Worm (Caenorhabditis elegans) whole organism, L1 larva: ENCODE data around the gene Y82E9BR.19.
A peak's percentile ranks its signal among the peaks of the same experiment; 100 is the strongest.

Source experiments
- C04F5.9 ChIP-seq: sonication (generic microtip); optimal IDR thresholded peaks from 2 replicates; lab custom pipeline; 2016; ENCODE audit warnings: missing genetic modification characterization, missing compliant biosample characterization
- C16A3.4 ChIP-seq: fragments of 150-350 bp; optimal IDR thresholded peaks from 2 replicates; lab custom pipeline; 2014; ENCODE audit warnings: missing biosample characterization, missing genetic modification characterization
- Y116A8C.19 ChIP-seq: sonication (generic microtip); optimal IDR thresholded peaks from 2 replicates; lab custom pipeline; 2016; ENCODE audit warnings: missing compliant biosample characterization, missing genetic modification characterization, borderline replicate concordance
- aha-1 ChIP-seq: fragments of 150-350 bp; optimal IDR thresholded peaks from 2 replicates; lab custom pipeline; 2014; ENCODE audit warnings: missing biosample characterization, missing genetic modification characterization
- alr-1 ChIP-seq: fragments of 200-800 bp; sonication (Bioruptor generic); optimal IDR thresholded peaks from 2 replicates; lab custom pipeline; 2018; ENCODE audit warnings: borderline replicate concordance, mild to moderate bottlenecking, missing genetic modification characterization, missing compliant biosample characterization
- ama-1 ChIP-seq: fragments of 150-350 bp; optimal IDR thresholded peaks from 2 replicates; lab custom pipeline; 2014
- ceh-82 ChIP-seq, 3 experiments: fragments of 150-350 bp in 1 of 3; sonication (generic microtip) in 2 of 3; optimal IDR thresholded peaks; 2 replicates each; lab custom pipeline; 2014 to 2017; ENCODE audit warnings: missing biosample characterization in 3 of 3, missing genetic modification characterization in 3 of 3
- ceh-90 ChIP-seq: sonication (generic microtip); optimal IDR thresholded peaks from 2 replicates; lab custom pipeline; 2016; ENCODE audit warnings: missing genetic modification characterization, missing compliant biosample characterization
- efl-1 ChIP-seq, 4 experiments: fragments of 150-350 bp; optimal IDR thresholded peaks in 3 of 4; peaks in 1 of 4; 1 replicate in 1 of 4; 2 replicates in 3 of 4; lab custom pipeline; 2014; ENCODE audit warnings: missing biosample characterization in 2 of 4, missing genetic modification characterization in 2 of 4, missing genetic modification reagents in 2 of 4
- egl-13 ChIP-seq: sonication (generic microtip); optimal IDR thresholded peaks from 2 replicates; lab custom pipeline; 2016; ENCODE audit warnings: missing genotype, missing genetic modification reagents, missing genetic modification characterization, missing compliant biosample characterization
- egl-27 ChIP-seq, 2 experiments: fragments of 150-350 bp in 1 of 2; sonication (generic microtip); optimal IDR thresholded peaks; 3 replicates each; lab custom pipeline; 2017 to 2018; ENCODE audit warnings: missing biosample characterization in 2 of 2, missing genetic modification characterization in 2 of 2, missing genetic modification reagents in 2 of 2
- fkh-4 ChIP-seq: sonication (generic microtip); optimal IDR thresholded peaks from 2 replicates; lab custom pipeline; 2016; ENCODE audit warnings: missing compliant biosample characterization, missing genetic modification characterization, borderline replicate concordance
- grh-1 ChIP-seq: fragments of 200-800 bp; sonication (Bioruptor generic); IDR thresholded peaks from 2 replicates; pipeline ENCODE4 v1.3.6; 2022; ENCODE audit warnings: missing genetic modification reagents, missing genetic modification characterization, missing compliant biosample characterization
- hpl-2 ChIP-seq: fragments of 150-350 bp; optimal IDR thresholded peaks from 2 replicates; lab custom pipeline; 2014; ENCODE audit warnings: missing biosample characterization, missing genetic modification reagents, missing genetic modification characterization
- lin-13 ChIP-seq: fragments of 150-350 bp; optimal IDR thresholded peaks from 2 replicates; lab custom pipeline; 2014; ENCODE audit warnings: missing biosample characterization, missing genetic modification reagents, missing genetic modification characterization
- lin-14 ChIP-seq: fragments of 200-800 bp; sonication (Bioruptor generic); optimal IDR thresholded peaks from 2 replicates; lab custom pipeline; 2018; ENCODE audit warnings: mild to moderate bottlenecking, missing genetic modification characterization, moderate library complexity, missing compliant biosample characterization
- lin-35 ChIP-seq, 2 experiments: fragments of 150-350 bp; optimal IDR thresholded peaks; 2 replicates each; lab custom pipeline; 2014; ENCODE audit warnings: missing biosample characterization in 2 of 2, missing genetic modification characterization in 2 of 2, missing genetic modification reagents in 2 of 2
- lin-39 ChIP-seq: fragments of 150-350 bp; optimal IDR thresholded peaks from 2 replicates; lab custom pipeline; 2014; ENCODE audit warnings: missing biosample characterization, missing genetic modification reagents, missing genetic modification characterization
- lsy-2 ChIP-seq, 2 experiments: fragments of 150-350 bp; optimal IDR thresholded peaks; 2 replicates each; lab custom pipeline; 2014; ENCODE audit warnings: missing biosample characterization in 2 of 2, missing genetic modification characterization in 2 of 2
- mdl-1 ChIP-seq, 2 experiments: fragments of 150-350 bp; optimal IDR thresholded peaks; 2 replicates each; lab custom pipeline; 2014 to 2017; ENCODE audit warnings: missing biosample characterization in 2 of 2, missing genetic modification characterization in 2 of 2, inconsistent platforms in 1 of 2
- mef-2 ChIP-seq: fragments of 150-350 bp; optimal IDR thresholded peaks from 2 replicates; lab custom pipeline; 2014; ENCODE audit warnings: missing biosample characterization, missing genetic modification characterization
- mep-1 ChIP-seq: fragments of 150-350 bp; optimal IDR thresholded peaks from 2 replicates; lab custom pipeline; 2014; ENCODE audit warnings: missing biosample characterization, missing genetic modification characterization
- nhr-11 ChIP-seq: fragments of 150-350 bp; optimal IDR thresholded peaks from 2 replicates; lab custom pipeline; 2014; ENCODE audit warnings: missing biosample characterization, missing genetic modification characterization
- nhr-19 ChIP-seq: fragments of 200-800 bp; sonication (Bioruptor generic); conservative IDR thresholded peaks from 2 replicates; pipeline ENCODE4 v1.3.6; 2022; ENCODE audit warnings: missing genetic modification characterization, missing compliant biosample characterization
- nhr-20 ChIP-seq: sonication (generic microtip); optimal IDR thresholded peaks from 2 replicates; lab custom pipeline; 2016; ENCODE audit warnings: mild to moderate bottlenecking, missing genetic modification characterization, missing compliant biosample characterization
- nhr-28 ChIP-seq: fragments of 150-350 bp; optimal IDR thresholded peaks from 2 replicates; lab custom pipeline; 2014; ENCODE audit warnings: missing biosample characterization, missing genetic modification characterization
- nhr-84 ChIP-seq: sonication (generic microtip); optimal IDR thresholded peaks from 2 replicates; lab custom pipeline; 2017; ENCODE audit warnings: missing biosample characterization, missing genetic modification characterization
- pag-3 ChIP-seq: sonication (generic microtip); optimal IDR thresholded peaks from 2 replicates; lab custom pipeline; 2017; ENCODE audit warnings: missing genetic modification characterization, mild to moderate bottlenecking, missing compliant biosample characterization, antibody characterized with exemption, borderline replicate concordance; ENCODE audit not compliant: insufficient read depth
- rnt-1 ChIP-seq: sonication (generic microtip); optimal IDR thresholded peaks from 2 replicates; lab custom pipeline; 2016; ENCODE audit warnings: mild to moderate bottlenecking, missing genetic modification characterization, moderate library complexity, missing compliant biosample characterization
- skn-1 ChIP-seq: fragments of 150-350 bp; optimal IDR thresholded peaks from 2 replicates; lab custom pipeline; 2014; ENCODE audit warnings: missing biosample characterization, missing genetic modification characterization
- snpc-4 ChIP-seq: fragments of 150-350 bp; optimal IDR thresholded peaks from 2 replicates; lab custom pipeline; 2014; ENCODE audit warnings: missing biosample characterization, missing genetic modification characterization
- sptf-1 ChIP-seq: fragments of 150-350 bp; optimal IDR thresholded peaks from 2 replicates; lab custom pipeline; 2014; ENCODE audit warnings: missing biosample characterization, missing genetic modification characterization
- sup-37 ChIP-seq: fragments of 200-800 bp; sonication (Bioruptor generic); optimal IDR thresholded peaks from 2 replicates; lab custom pipeline; 2018; ENCODE audit warnings: mild to moderate bottlenecking, missing genetic modification characterization, missing compliant biosample characterization
- tlp-1 ChIP-seq: fragments of 150-350 bp; optimal IDR thresholded peaks from 2 replicates; lab custom pipeline; 2014; ENCODE audit warnings: missing biosample characterization, missing genetic modification characterization
- vab-15 ChIP-seq: sonication (generic microtip); optimal IDR thresholded peaks from 2 replicates; lab custom pipeline; 2017; ENCODE audit warnings: missing genotype, mild to moderate bottlenecking, missing genetic modification characterization, missing compliant biosample characterization
- zag-1 ChIP-seq: fragments of 150-350 bp; optimal IDR thresholded peaks from 2 replicates; lab custom pipeline; 2014; ENCODE audit warnings: missing biosample characterization, missing genetic modification characterization
- ztf-11 ChIP-seq, 2 experiments: sonication (generic microtip); optimal IDR thresholded peaks; 2 replicates each; lab custom pipeline; 2016 to 2017; ENCODE audit warnings: missing genetic modification characterization in 2 of 2, missing biosample characterization in 1 of 2, missing compliant biosample characterization in 1 of 2
- ztf-4 ChIP-seq: fragments of 150-350 bp; optimal IDR thresholded peaks from 2 replicates; lab custom pipeline; 2014; ENCODE audit warnings: missing biosample characterization, missing genetic modification characterization

The Y82E9BR.19 gene

DNA sequence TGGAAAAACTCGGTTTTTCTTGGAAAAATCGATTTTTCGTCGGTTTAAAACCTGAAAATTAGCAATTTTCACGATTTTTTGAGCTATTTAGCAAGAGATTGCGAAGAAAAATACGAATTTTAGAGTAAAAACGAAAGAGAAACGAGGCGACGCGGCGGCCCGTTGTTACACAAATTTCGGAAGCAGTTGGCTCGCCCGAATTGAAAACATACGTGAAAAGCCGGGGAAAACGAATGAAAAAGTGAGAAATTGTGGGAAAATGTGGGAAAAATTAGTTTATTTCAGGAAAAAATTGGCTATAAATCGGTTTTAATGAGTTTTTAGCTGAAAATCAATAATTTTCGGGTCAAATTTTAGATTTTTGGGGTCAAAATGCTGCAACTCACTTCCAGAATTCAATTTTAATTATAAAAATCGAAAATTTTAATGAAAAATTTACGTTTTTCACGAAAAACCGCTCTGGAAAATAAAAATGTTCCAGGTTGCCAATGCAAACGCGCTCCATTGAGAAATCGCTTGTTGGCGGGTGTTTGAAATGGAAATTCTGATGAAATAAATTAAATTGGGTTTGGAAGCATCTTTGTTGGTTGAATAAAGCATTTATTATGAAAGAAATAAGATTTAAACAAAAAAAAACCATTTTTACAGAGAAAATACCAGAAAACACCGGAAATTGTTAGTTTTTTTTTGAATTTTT lies 37.8 kb upstream of the Y82E9BR.19 start, which contains the start of gene snf-6 (continued):
- peak; percentile 91 to 97 for TF ChIP-seq lin-35 (GFP tag; optimal IDR thresholded peaks at IDR 0.05; lab: Kevin White, UChicago)
- TF ChIP-seq ztf-4 (tag; lab: Kevin White, UChicago), result no peak
- no peak for TF ChIP-seq C16A3.4
- peak in 1 of 2 experiments; percentile 5 for TF ChIP-seq ztf-11 (tag; optimal IDR thresholded peaks at IDR 0.05; lab: Kevin White, UChicago)
- TF ChIP-seq nhr-28, result no peak
- TF ChIP-seq sptf-1 (tag; lab: Kevin White, UChicago), result no peak
- TF ChIP-seq, all 84 proteins: peak for 30

DNA sequence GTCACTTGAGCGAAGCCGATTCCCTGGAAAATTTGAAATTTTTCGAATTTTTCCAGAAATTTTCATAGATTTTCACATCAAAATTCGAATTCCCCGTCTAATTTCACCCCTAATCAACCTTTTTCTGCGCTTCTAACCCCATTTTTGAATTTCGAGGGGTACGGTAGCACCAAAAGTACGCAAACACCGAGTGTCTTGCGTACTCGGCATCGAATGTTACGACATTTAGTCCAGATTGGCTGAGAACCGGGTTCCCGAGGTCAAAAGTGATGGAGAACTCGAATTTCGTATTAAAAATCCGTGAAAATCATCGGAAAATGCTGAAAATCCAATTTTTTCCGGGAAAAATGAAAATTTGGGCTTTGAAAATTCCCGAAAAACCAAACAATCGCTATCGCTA lies 33.3 kb upstream of the Y82E9BR.19 start:
- no peak for TF ChIP-seq snpc-4 (tag; lab: Kevin White, UChicago)
- no peak for TF ChIP-seq efl-1 (optimal IDR thresholded peaks at IDR 0.05; lab: Kevin White, UChicago)
- TF ChIP-seq efl-1 (GFP tag; optimal IDR thresholded peaks at IDR 0.05 in 1 of 2; lab: Kevin White, UChicago), result peak in 1 of 2 experiments; percentile 67
- TF ChIP-seq, all 84 proteins: peak for 1

DNA sequence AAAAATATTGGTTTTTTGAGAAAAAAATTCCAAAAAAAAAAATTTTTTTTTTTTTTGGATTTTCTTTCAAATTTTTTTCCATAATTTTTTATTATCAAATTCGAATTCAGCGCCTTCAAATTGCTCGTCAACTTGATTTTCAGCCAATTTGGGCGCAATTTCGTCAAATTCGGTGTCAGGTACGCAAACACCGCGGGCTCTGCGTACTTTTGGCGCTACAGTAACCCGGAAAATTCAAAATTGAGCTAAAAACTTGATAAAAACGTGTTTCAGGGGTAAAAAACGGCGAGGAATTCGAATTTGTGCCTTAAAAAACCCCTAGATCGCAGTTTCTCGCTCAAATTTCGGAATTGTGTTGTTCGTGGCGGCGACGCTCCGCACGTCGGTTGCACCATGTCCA lies 24.8 kb upstream of the Y82E9BR.19 start:
- TF ChIP-seq lsy-2 (tag; optimal IDR thresholded peaks at IDR 0.05; lab: Kevin White, UChicago) (peak; percentile 27 to 75), efl-1 (optimal IDR thresholded peaks at IDR 0.05; lab: Kevin White, UChicago) (no peak), efl-1 (GFP tag; optimal IDR thresholded peaks at IDR 0.05 in 1 of 2; lab: Kevin White, UChicago) (no peak), lin-13 (GFP tag; lab: Kevin White, UChicago) (peak; percentile 45)

DNA sequence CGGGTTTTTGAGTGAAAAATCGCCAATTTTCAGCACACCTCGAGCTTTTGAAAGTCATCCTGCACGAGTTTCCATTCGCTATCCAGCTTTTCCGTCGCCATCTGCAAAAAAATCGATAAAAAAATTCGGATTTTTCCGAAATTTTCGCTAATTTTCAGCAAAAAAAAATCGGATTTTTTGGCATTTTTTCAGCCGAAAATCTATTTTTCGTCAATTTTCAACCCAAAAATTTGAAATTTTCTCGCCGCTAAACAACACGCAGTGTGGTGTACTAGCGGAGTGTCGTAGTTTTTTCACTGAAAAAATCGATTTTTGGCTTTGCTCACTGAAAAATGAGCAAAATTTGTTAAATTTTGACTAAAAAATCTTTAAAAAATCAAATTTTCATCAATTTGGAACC lies 22.8 kb upstream of the Y82E9BR.19 start, which contains the start of gene tmem-120:
TSS of gene tmem-120 (minus strand) at position 101 of the 400 bp plus-strand sequence.
- TF ChIP-seq rnt-1 (tag; lab: Kevin White, UChicago) (no peak), nhr-20 (tag; lab: Kevin White, UChicago) (no peak), lin-14 (no peak), nhr-28 (no peak), grh-1 (no peak), lsy-2 (tag; optimal IDR thresholded peaks at IDR 0.05; lab: Kevin White, UChicago) (no peak), alr-1 (no peak), ceh-90 (tag; lab: Kevin White, UChicago) (no peak), mep-1 (tag; lab: Kevin White, UChicago) (no peak), tlp-1 (tag; lab: Kevin White, UChicago) (no peak), Y116A8C.19 (tag; lab: Kevin White, UChicago) (no peak), C04F5.9 (no peak), efl-1 (optimal IDR thresholded peaks at IDR 0.05; lab: Kevin White, UChicago) (no peak), efl-1 (GFP tag; optimal IDR thresholded peaks at IDR 0.05 in 1 of 2; lab: Kevin White, UChicago) (no peak), aha-1 (no peak), nhr-19 (GFP tag; lab: Robert Waterston, UW) (no peak)

DNA sequence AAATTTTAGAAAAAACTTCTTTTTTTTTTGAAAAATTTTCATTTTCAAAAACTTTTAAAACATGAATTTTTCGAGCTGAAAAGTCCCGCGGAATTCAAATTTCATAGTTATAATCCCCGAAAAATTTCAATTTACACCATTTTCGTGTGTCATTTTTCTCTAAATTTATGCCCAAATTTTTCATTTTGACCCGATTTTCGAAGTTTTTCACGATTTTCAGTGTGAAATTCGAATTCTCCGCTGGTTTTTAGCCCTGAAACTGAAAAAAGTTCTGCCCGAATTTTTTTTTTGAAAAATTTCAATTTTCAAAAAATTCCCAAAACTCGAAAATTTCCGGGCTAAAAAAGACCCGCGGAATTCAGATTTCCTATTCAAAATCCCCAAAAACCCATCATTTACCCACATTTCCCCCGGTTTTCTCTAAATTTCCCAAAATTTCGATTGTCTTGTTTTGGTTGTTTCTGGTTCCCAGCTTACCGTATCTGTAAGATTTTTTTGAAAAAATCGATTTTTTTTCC lies 13.7 kb upstream of the Y82E9BR.19 start:
- no peak for TF ChIP-seq alr-1
- no peak for TF ChIP-seq mep-1 (tag; lab: Kevin White, UChicago)
- no peak for TF ChIP-seq mef-2 (tag; lab: Kevin White, UChicago)
- no peak for TF ChIP-seq nhr-28
- no peak for TF ChIP-seq ceh-90 (tag; lab: Kevin White, UChicago)
- no peak for TF ChIP-seq nhr-84 (tag; lab: Kevin White, UChicago)
- no peak for TF ChIP-seq ama-1 (lab: Kevin White, UChicago)
- no peak for TF ChIP-seq zag-1 (tag; lab: Kevin White, UChicago)
- TF ChIP-seq pag-3 (tag; lab: Kevin White, UChicago), result no peak

DNA sequence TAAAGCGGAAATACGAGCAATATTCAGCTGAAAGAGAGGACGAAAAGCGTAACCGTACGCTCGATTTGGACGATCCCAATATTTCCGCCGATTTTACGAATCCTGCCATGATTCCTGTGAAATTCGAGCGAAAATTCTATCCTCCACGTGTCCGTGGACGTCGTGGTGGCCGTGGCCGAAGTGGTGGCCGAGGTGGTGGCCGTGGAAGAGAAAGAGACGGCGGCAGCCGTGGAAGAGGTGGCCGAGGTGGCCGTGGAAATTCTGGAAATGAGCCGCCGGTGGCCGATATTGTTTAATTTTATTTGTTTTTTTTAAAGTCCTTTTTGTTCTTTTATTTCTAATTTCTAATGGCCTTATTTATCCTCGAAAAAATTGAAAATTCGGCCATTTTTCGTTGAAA lies 13.1 kb upstream of the Y82E9BR.19 start:
- TF ChIP-seq fkh-4 (no peak), sup-37 (GFP tag; lab: Kevin White, UChicago) (no peak), vab-15 (no peak), hpl-2 (no peak), C16A3.4 (no peak), mdl-1 (tag; optimal IDR thresholded peaks at IDR 0.05; lab: Kevin White, UChicago) (no peak), efl-1 (optimal IDR thresholded peaks at IDR 0.05; lab: Kevin White, UChicago) (no peak), efl-1 (GFP tag; optimal IDR thresholded peaks at IDR 0.05 in 1 of 2; lab: Kevin White, UChicago) (no peak), egl-27 (tag; optimal IDR thresholded peaks at IDR 0.05; lab: Kevin White, UChicago) (no peak), lin-39 (no peak), nhr-11 (tag; lab: Kevin White, UChicago) (no peak), skn-1 (no peak), egl-13 (tag; lab: Kevin White, UChicago) (no peak), ceh-82 (tag; optimal IDR thresholded peaks at IDR 0.05; lab: Kevin White, UChicago) (no peak)
